Fruit fly (Drosophila melanogaster) whole organism, embryonic: ENCODE data around the gene HDAC4.

Experiments used
- Asciz ChIP-seq: fragments of 200-800 bp; sonication (Bioruptor generic); optimal IDR thresholded peaks from 2 replicates; lab custom pipeline; 2017; ENCODE audit warnings: missing biosample characterization, mild to moderate bottlenecking, missing genetic modification characterization, missing genetic modification reagents
- B-H1 ChIP-seq: fragments of 200-800 bp; sonication (Bioruptor generic); IDR thresholded peaks from 3 replicates; pipeline ENCODE4 v1.3.6; 2022; ENCODE audit warnings: missing biosample characterization, missing genetic modification characterization
- CG11093 ChIP-seq: fragments of 200-800 bp; sonication (Bioruptor generic); IDR thresholded peaks from 3 replicates; pipeline ENCODE4 v1.3.6; 2022; ENCODE audit warnings: missing biosample characterization, missing genetic modification characterization
- CG13123 ChIP-seq: fragments of 200-800 bp; sonication (Bioruptor generic); optimal IDR thresholded peaks from 2 replicates; lab custom pipeline; 2016; ENCODE audit warnings: missing biosample characterization, missing genetic modification characterization
- CG13287 ChIP-seq: fragments of 200-800 bp; sonication (Bioruptor generic); IDR thresholded peaks from 2 replicates; pipeline ENCODE4 v1.3.6; 2022; ENCODE audit warnings: missing biosample characterization, missing genetic modification characterization; ENCODE audit not compliant: partially characterized antibody
- CG14050 ChIP-seq: fragments of 200-800 bp; sonication (Bioruptor generic); IDR thresholded peaks from 3 replicates; pipeline ENCODE4 v1.3.6; 2022; ENCODE audit warnings: missing biosample characterization, missing genetic modification characterization
- CG17361 ChIP-seq: fragments of 200-800 bp; sonication (Bioruptor generic); IDR thresholded peaks from 3 replicates; pipeline ENCODE4 v1.3.6; 2022; ENCODE audit warnings: missing biosample characterization, missing genetic modification characterization
- CG17385 ChIP-seq: fragments of 200-800 bp; sonication (Bioruptor generic); optimal IDR thresholded peaks from 3 replicates; lab custom pipeline; 2018; ENCODE audit warnings: missing biosample characterization, mild to moderate bottlenecking, missing genetic modification characterization
- CG2875 ChIP-seq: fragments of 200-800 bp; sonication (Bioruptor generic); optimal IDR thresholded peaks from 2 replicates; lab custom pipeline; 2017; ENCODE audit warnings: missing biosample characterization, mild to moderate bottlenecking, missing genetic modification characterization, missing genetic modification reagents
- CG31441 ChIP-seq: fragments of 200-800 bp; sonication (Bioruptor generic); IDR thresholded peaks from 2 replicates; pipeline ENCODE4 v1.3.6; 2022; ENCODE audit warnings: missing biosample characterization, missing genetic modification characterization
- CG3407 ChIP-seq: fragments of 200-800 bp; sonication (Bioruptor generic); optimal IDR thresholded peaks from 2 replicates; lab custom pipeline; 2018; ENCODE audit warnings: missing biosample characterization, mild to moderate bottlenecking, missing genetic modification characterization
- CG4282 ChIP-seq: fragments of 200-800 bp; sonication (Bioruptor generic); optimal IDR thresholded peaks from 2 replicates; lab custom pipeline; 2016; ENCODE audit warnings: missing biosample characterization, missing genetic modification characterization
- CG4404 ChIP-seq: fragments of 200-800 bp; sonication (Bioruptor generic); IDR thresholded peaks from 2 replicates; pipeline ENCODE4 v1.3.6; 2022; ENCODE audit warnings: missing biosample characterization, missing genetic modification characterization
- CG4730 ChIP-seq: fragments of 200-800 bp; sonication (Bioruptor generic); IDR thresholded peaks from 2 replicates; pipeline ENCODE4 v1.3.6; 2022; ENCODE audit warnings: missing biosample characterization, missing genetic modification characterization
- CG6683 ChIP-seq: fragments of 200-800 bp; sonication (Bioruptor generic); optimal IDR thresholded peaks from 2 replicates; lab custom pipeline; 2017; ENCODE audit warnings: missing biosample characterization, mild to moderate bottlenecking, missing genetic modification characterization, missing genetic modification reagents
- CG6689 ChIP-seq: fragments of 200-800 bp; sonication (Bioruptor generic); IDR thresholded peaks from 2 replicates; pipeline ENCODE4 v1.3.6; 2022; ENCODE audit warnings: missing biosample characterization, missing genetic modification characterization
- CG6813 ChIP-seq: fragments of 200-800 bp; sonication (Bioruptor generic); optimal IDR thresholded peaks from 2 replicates; lab custom pipeline; 2017; ENCODE audit warnings: missing biosample characterization, missing genetic modification characterization, mild to moderate bottlenecking, moderate library complexity, missing genetic modification reagents
- CG7839 ChIP-seq: fragments of 200-800 bp; sonication (Bioruptor generic); optimal IDR thresholded peaks from 3 replicates; lab custom pipeline; 2018; ENCODE audit warnings: missing biosample characterization, mild to moderate bottlenecking, missing genetic modification characterization, moderate library complexity
- CG9727 ChIP-seq: fragments of 200-800 bp; sonication (Bioruptor generic); optimal IDR thresholded peaks from 3 replicates; lab custom pipeline; 2017; ENCODE audit warnings: missing biosample characterization, mild to moderate bottlenecking, missing genetic modification characterization
- Camta ChIP-seq: fragments of 200-800 bp; sonication (Bioruptor generic); optimal IDR thresholded peaks from 2 replicates; lab custom pipeline; 2016; ENCODE audit warnings: missing biosample characterization, missing genetic modification characterization
- D ChIP-seq, 2 experiments: fragments of 200-800 bp in 1 of 2; fragments of >200 bp in 1 of 2; sonication (Bioruptor generic) in 1 of 2; optimal IDR thresholded peaks; 2 replicates in 1 of 2; 3 replicates in 1 of 2; lab custom pipeline; 2017; ENCODE audit warnings: mild to moderate bottlenecking in 1 of 2, missing biosample characterization in 1 of 2, missing genetic modification characterization in 1 of 2, missing genetic modification reagents in 1 of 2
- Doc2 ChIP-seq: fragments of 200-800 bp; sonication (Bioruptor generic); IDR thresholded peaks from 2 replicates; pipeline ENCODE4 v1.3.6; 2022; ENCODE audit warnings: missing biosample characterization, missing genetic modification characterization
- Eip74EF ChIP-seq, 2 experiments: fragments of 200-800 bp in 1 of 2; fragments of >200 bp in 1 of 2; sonication (Bioruptor generic) in 1 of 2; optimal IDR thresholded peaks; 2 replicates each; lab custom pipeline; 2017 to 2019; ENCODE audit warnings: missing biosample characterization in 2 of 2, missing genetic modification characterization in 2 of 2, mild to moderate bottlenecking in 1 of 2, moderate library complexity in 1 of 2
- Fer3 ChIP-seq: fragments of 200-800 bp; sonication (Bioruptor generic); optimal IDR thresholded peaks from 2 replicates; lab custom pipeline; 2018; ENCODE audit warnings: missing biosample characterization, mild to moderate bottlenecking, missing genetic modification characterization, moderate library complexity
- H15 ChIP-seq: fragments of 200-800 bp; sonication (Bioruptor generic); IDR thresholded peaks from 3 replicates; pipeline ENCODE4 v1.3.6; 2022; ENCODE audit warnings: missing biosample characterization, missing genetic modification characterization
- Hmr ChIP-seq: fragments of 200-800 bp; sonication (Bioruptor generic); optimal IDR thresholded peaks from 3 replicates; lab custom pipeline; 2017; ENCODE audit warnings: mild to moderate bottlenecking, missing biosample characterization, missing genetic modification reagents, missing genetic modification characterization
- Hr39 ChIP-seq: fragments of >200 bp; optimal IDR thresholded peaks from 2 replicates; lab custom pipeline; 2017
- Nf-YB ChIP-seq: fragments of 200-800 bp; sonication (Bioruptor generic); optimal IDR thresholded peaks from 3 replicates; lab custom pipeline; 2019; ENCODE audit warnings: missing biosample characterization, mild to moderate bottlenecking, missing genetic modification characterization, moderate library complexity
- Oli ChIP-seq: fragments of 200-800 bp; sonication (Bioruptor generic); optimal IDR thresholded peaks from 2 replicates; lab custom pipeline; 2018; ENCODE audit warnings: missing biosample characterization, mild to moderate bottlenecking, missing genetic modification characterization, moderate library complexity
- Vsx1 ChIP-seq: fragments of 200-800 bp; sonication (Bioruptor generic); optimal IDR thresholded peaks from 2 replicates; lab custom pipeline; 2017; ENCODE audit warnings: missing biosample characterization, mild to moderate bottlenecking, missing genetic modification characterization, missing genetic modification reagents
- Xbp1 ChIP-seq: fragments of 200-800 bp; sonication (Bioruptor generic); optimal IDR thresholded peaks from 3 replicates; lab custom pipeline; 2016; ENCODE audit warnings: missing biosample characterization, mild to moderate bottlenecking, missing genetic modification characterization
- YL-1 ChIP-seq: fragments of 200-800 bp; sonication (Bioruptor generic); optimal IDR thresholded peaks from 3 replicates; lab custom pipeline; 2017; ENCODE audit warnings: missing biosample characterization, mild to moderate bottlenecking, missing genetic modification characterization
- ac ChIP-seq: fragments of 200-800 bp; sonication (Bioruptor generic); optimal IDR thresholded peaks from 3 replicates; lab custom pipeline; 2017; ENCODE audit warnings: missing biosample characterization, mild to moderate bottlenecking, missing genetic modification characterization
- ash1 ChIP-seq: fragments of 200-800 bp; sonication (Bioruptor generic); optimal IDR thresholded peaks from 2 replicates; lab custom pipeline; 2018; ENCODE audit warnings: missing biosample characterization, mild to moderate bottlenecking, missing genetic modification characterization
- az2 ChIP-seq: fragments of 200-800 bp; sonication (Bioruptor generic); optimal IDR thresholded peaks from 3 replicates; lab custom pipeline; 2016; ENCODE audit warnings: missing biosample characterization, missing genetic modification characterization
- bsh ChIP-seq, 2 experiments: fragments of 200-800 bp; sonication (Bioruptor generic); optimal IDR thresholded peaks; 2 replicates each; lab custom pipeline; 2017 to 2018; ENCODE audit warnings: mild to moderate bottlenecking in 2 of 2, missing biosample characterization in 2 of 2, missing genetic modification characterization in 2 of 2, moderate library complexity in 1 of 2
- crc ChIP-seq: fragments of 200-800 bp; sonication (Bioruptor generic); optimal IDR thresholded peaks from 2 replicates; lab custom pipeline; 2016; ENCODE audit warnings: missing biosample characterization, missing genetic modification characterization
- dati ChIP-seq: fragments of 200-800 bp; sonication (Bioruptor generic); IDR thresholded peaks from 2 replicates; pipeline ENCODE4 v1.3.6; 2022; ENCODE audit warnings: missing biosample characterization, missing genetic modification characterization
- ewg ChIP-seq: fragments of 200-800 bp; sonication (Bioruptor generic); optimal IDR thresholded peaks from 3 replicates; lab custom pipeline; 2017; ENCODE audit warnings: mild to moderate bottlenecking, missing biosample characterization, missing genetic modification reagents, missing genetic modification characterization
- exex ChIP-seq: fragments of 200-800 bp; sonication (Bioruptor generic); optimal IDR thresholded peaks from 4 replicates; lab custom pipeline; 2018; ENCODE audit warnings: missing biosample characterization, mild to moderate bottlenecking, missing genetic modification characterization, moderate library complexity
- gsb-n ChIP-seq: fragments of 200-800 bp; sonication (Bioruptor generic); optimal IDR thresholded peaks from 3 replicates; lab custom pipeline; 2018; ENCODE audit warnings: missing biosample characterization, mild to moderate bottlenecking, missing genetic modification characterization
- ham ChIP-seq: fragments of 200-800 bp; sonication (Bioruptor generic); IDR thresholded peaks from 2 replicates; pipeline ENCODE4 v1.3.6; 2022; ENCODE audit warnings: missing biosample characterization, missing genetic modification characterization
- ind ChIP-seq: fragments of 200-800 bp; sonication (Bioruptor generic); optimal IDR thresholded peaks from 3 replicates; lab custom pipeline; 2016; ENCODE audit warnings: missing biosample characterization, missing genetic modification characterization
- ken ChIP-seq: fragments of 200-800 bp; sonication (Bioruptor generic); IDR thresholded peaks from 3 replicates; pipeline ENCODE4 v1.3.6; 2022; ENCODE audit warnings: missing biosample characterization, missing genetic modification characterization
- pb ChIP-seq: fragments of 200-800 bp; sonication (Bioruptor generic); optimal IDR thresholded peaks from 3 replicates; lab custom pipeline; 2016; ENCODE audit warnings: missing biosample characterization, missing genetic modification characterization
- phol ChIP-seq: fragments of 200-800 bp; sonication (Bioruptor generic); optimal IDR thresholded peaks from 3 replicates; lab custom pipeline; 2018; ENCODE audit warnings: missing biosample characterization, mild to moderate bottlenecking, missing genetic modification characterization, moderate library complexity
- psq ChIP-seq: fragments of 200-800 bp; sonication (Bioruptor generic); optimal IDR thresholded peaks from 2 replicates; lab custom pipeline; 2017; ENCODE audit warnings: missing biosample characterization, missing genetic modification characterization
- tgo ChIP-seq: fragments of 200-800 bp; sonication (Bioruptor generic); IDR thresholded peaks from 3 replicates; pipeline ENCODE4 v1.3.6; 2022; ENCODE audit warnings: missing biosample characterization, missing genetic modification characterization
- tin ChIP-seq: fragments of 200-800 bp; sonication (Bioruptor generic); optimal IDR thresholded peaks from 3 replicates; lab custom pipeline; 2016; ENCODE audit warnings: missing biosample characterization, missing genetic modification characterization
- trh ChIP-seq: fragments of 200-800 bp; sonication (Bioruptor generic); optimal IDR thresholded peaks from 2 replicates; lab custom pipeline; 2016; ENCODE audit warnings: missing biosample characterization, missing genetic modification characterization
- z ChIP-seq: fragments of 200-800 bp; sonication (Bioruptor generic); IDR thresholded peaks from 3 replicates; pipeline ENCODE4 v1.3.6; 2022; ENCODE audit warnings: missing biosample characterization, missing genetic modification characterization

Gene HDAC4

dm6 chrX:13275139-13275538 lies 10.3 kb downstream of the HDAC4 start (continued):
- TF ChIP-seq Camta (GFP tag; lab: Kevin White, UChicago) (no peak), CG9727 (GFP tag; lab: Kevin White, UChicago) (peak; percentile 27), trh (GFP tag; lab: Kevin White, UChicago) (no peak), Nf-YB (GFP tag; lab: Kevin White, UChicago) (peak; percentile 3), ac (GFP tag; lab: Kevin White, UChicago) (no peak), CG14050 (GFP tag; lab: Robert Waterston, UW) (no peak), Hr39 (lab: Kevin White, UChicago) (no peak), gsb-n (tag; lab: Kevin White, UChicago) (peak; percentile 29), CG6689 (GFP tag; lab: Robert Waterston, UW) (peak; percentile 43), Vsx1 (GFP tag; lab: Kevin White, UChicago) (no peak), CG3407 (GFP tag; lab: Kevin White, UChicago) (peak; percentile 37), CG13287 (GFP tag; lab: Robert Waterston, UW) (no peak), tgo (peak; percentile 45; the same call in 2 of the 3 replicates), CG17385 (GFP tag; lab: Kevin White, UChicago) (peak; percentile 31), tin (GFP tag; lab: Kevin White, UChicago) (peak; percentile 37), CG4404 (GFP tag; lab: Robert Waterston, UW) (peak; percentile 34; the same call in 1 of the 2 replicates), Eip74EF (GFP tag; optimal IDR thresholded peaks at IDR 0.05; lab: Kevin White, UChicago) (no peak), az2 (GFP tag; lab: Kevin White, UChicago) (peak; percentile 49), psq (GFP tag; lab: Kevin White, UChicago) (no peak), CG17361 (GFP tag; lab: Robert Waterston, UW) (peak; percentile 70; the same call in 2 of the 3 replicates), dati (GFP tag; lab: Robert Waterston, UW) (no peak), B-H1 (GFP tag; lab: Robert Waterston, UW) (0 out of 3 replicates have a peak, but pooled peaks have one; percentile 12), CG7839 (tag; lab: Kevin White, UChicago) (peak; percentile 66), Xbp1 (peak; percentile 39), ind (GFP tag; lab: Kevin White, UChicago) (peak; percentile 55), Asciz (peak; percentile 20), ken (GFP tag; lab: Robert Waterston, UW) (no peak), CG11093 (GFP tag; lab: Robert Waterston, UW) (no peak), ewg (GFP tag; lab: Kevin White, UChicago) (peak; percentile 14), Fer3 (tag; lab: Kevin White, UChicago) (peak; percentile 32), bsh (GFP tag; optimal IDR thresholded peaks at IDR 0.05; lab: Kevin White, UChicago) (peak; percentile 46 to 57), YL-1 (GFP tag; lab: Kevin White, UChicago) (no peak), phol (tag; lab: Kevin White, UChicago) (peak; percentile 71), CG6683 (peak; percentile 12), crc (GFP tag; lab: Kevin White, UChicago) (no peak), D (optimal IDR thresholded peaks at IDR 0.05; lab: Kevin White, UChicago) (no peak), D (GFP tag; optimal IDR thresholded peaks at IDR 0.05; lab: Kevin White, UChicago) (peak; percentile 52), Oli (peak; percentile 75), ham (no peak), z (GFP tag; lab: Robert Waterston, UW) (no peak), H15 (GFP tag; lab: Robert Waterston, UW) (no peak), CG31441 (GFP tag; lab: Robert Waterston, UW) (peak; percentile 52; the same call in 1 of the 2 replicates), Doc2 (GFP tag; lab: Robert Waterston, UW) (no peak), exex (tag; lab: Kevin White, UChicago) (no peak), pb (GFP tag; lab: Kevin White, UChicago) (no peak), CG4282 (GFP tag; lab: Kevin White, UChicago) (no peak), Hmr (peak; percentile 61), CG2875 (GFP tag; lab: Kevin White, UChicago) (peak; percentile 18), CG13123 (GFP tag; lab: Kevin White, UChicago) (no peak), CG6813 (GFP tag; lab: Kevin White, UChicago) (no peak), ash1 (GFP tag; lab: Kevin White, UChicago) (no peak), CG4730 (GFP tag; lab: Robert Waterston, UW) (no peak)
